Worm (Caenorhabditis elegans) whole organism, dauer: ENCODE data around the gene E02H4.2.

Experiments
- unc-62 ChIP-seq: sonication (generic microtip); optimal IDR thresholded peaks from 2 replicates; lab custom pipeline; 2017; ENCODE audit warnings: missing biosample characterization, missing genetic modification reagents, missing genetic modification characterization

The E02H4.2 gene

DNA sequence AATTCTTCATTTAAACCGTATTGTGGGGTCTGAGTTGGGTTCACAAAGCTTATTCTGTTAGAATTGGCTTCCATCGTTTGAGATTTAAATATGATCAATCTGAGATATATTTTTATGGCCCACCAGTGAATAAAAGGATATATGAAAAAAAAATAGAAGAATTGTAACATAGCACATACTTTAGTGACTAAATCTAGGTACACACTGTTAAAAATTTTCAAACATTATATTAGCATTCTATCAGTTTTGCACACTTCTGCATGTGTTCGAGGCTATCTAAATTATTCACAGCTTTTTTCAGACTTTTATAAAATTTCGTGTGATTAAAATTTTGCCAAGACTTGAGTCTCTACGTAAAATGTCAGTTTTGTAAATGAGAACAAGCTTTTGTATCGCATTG, at the start of gene E02H4.2:
Gene E02H4.2 (minus strand): TSS at position 101 of the 400 bp plus-strand sequence.
- TF ChIP-seq unc-62 = no peak

DNA sequence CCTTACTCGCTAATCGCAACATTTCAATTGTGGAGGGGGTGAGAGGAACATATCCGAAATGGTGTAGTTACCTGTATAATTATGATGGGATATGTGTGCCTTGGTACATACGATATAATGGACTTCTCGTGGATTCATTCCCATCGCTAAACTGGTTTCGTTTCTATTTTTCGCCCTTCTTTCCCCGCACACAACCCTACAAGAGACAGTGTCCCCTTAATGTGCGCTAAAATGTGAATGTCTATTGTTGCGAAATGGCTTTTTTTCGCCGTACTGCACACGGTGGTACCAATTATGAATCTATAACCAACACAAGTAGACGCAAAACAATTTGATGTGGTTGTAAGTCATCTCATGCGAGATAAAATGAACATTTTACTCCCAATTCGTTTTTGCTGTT, 47.9 kb upstream of the E02H4.2 start:
- TF ChIP-seq unc-62 = no peak

ce11 chrX:14327398-14327797, 46.0 kb upstream of the E02H4.2 start, which contains the start of gene C11H1.7:
C11H1.7 (plus strand) TSS chrX:14327409.
- no peak for TF ChIP-seq unc-62

DNA sequence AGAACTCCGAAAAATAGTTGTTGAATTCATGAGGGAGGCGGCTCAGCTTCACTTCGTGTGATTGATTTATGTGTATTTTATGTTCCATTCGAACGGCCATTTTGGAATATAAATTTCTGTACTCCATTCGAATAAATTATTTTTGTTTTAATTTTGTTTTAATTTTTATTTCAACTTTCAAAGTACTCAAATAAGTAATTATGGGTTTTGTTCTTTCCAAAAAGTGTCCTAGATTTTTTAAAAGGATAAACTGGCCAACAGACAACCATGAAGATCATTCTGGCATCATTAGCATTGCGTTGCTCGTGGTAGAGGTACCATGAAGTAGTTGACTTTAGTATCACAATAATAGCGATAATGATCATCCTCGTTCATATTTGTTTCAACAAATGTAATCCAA, 45.2 kb upstream of the E02H4.2 start:
- TF ChIP-seq unc-62 = no peak

- TF ChIP-seq unc-62 = no peak
These were observed 42.9 kb upstream of the E02H4.2 start for ce11 chrX:14324289-14324688.

DNA sequence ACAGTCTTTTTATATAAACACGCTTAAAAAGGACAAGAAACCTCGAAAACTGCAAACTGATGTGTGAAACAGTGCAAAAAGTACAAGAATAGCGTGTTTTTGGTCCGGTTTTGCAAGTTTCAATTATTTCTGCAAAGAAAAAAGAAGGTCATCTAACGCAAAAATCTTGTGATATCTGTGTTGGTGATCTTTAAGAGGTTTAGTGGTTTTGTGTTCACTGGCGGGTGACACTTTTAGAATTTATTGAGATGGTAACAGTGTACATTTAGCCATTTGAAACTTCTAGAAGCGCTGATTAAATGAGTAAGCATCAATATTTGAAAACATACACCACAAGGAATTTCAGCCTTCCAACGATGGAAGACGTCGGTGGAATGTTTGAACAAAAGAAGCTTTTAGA, 41.4 kb upstream of the E02H4.2 start:
- no peak for TF ChIP-seq unc-62

DNA sequence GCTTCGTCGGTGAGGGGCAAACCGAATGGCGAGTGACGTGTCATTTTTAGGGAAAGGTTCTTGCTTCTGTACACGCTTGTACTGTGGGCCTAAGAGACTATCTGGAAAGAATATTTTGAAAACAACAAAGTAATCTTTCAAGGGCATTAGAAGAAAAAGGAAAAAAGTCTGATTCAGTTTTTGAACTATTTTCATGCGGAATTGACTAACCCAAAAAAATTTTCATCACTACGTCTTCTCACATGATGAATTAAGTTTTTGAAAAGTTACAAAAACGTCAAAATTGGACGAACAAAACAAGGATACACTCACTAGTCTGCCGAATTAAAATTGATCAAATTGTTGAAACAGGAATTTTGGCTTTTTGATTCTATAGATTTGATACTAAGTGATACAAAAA, 38.9 kb upstream of the E02H4.2 start, which contains the start of gene C11H1.9:
Gene C11H1.9 (minus strand): TSS at position 101 of the 400 bp plus-strand sequence.
- TF ChIP-seq unc-62 = no peak

- no peak for TF ChIP-seq unc-62
These were observed 34.7 kb upstream of the E02H4.2 start for ce11 chrX:14316132-14316531.

- no peak for TF ChIP-seq unc-62
These were observed 32.2 kb upstream of the E02H4.2 start, which contains the start of gene prx-1 for ce11 chrX:14313627-14314026. prx-1 (plus strand) TSS chrX:14313927.

- TF ChIP-seq unc-62 = no peak
These were observed 31.0 kb upstream of the E02H4.2 start for ce11 chrX:14312416-14312815.

DNA sequence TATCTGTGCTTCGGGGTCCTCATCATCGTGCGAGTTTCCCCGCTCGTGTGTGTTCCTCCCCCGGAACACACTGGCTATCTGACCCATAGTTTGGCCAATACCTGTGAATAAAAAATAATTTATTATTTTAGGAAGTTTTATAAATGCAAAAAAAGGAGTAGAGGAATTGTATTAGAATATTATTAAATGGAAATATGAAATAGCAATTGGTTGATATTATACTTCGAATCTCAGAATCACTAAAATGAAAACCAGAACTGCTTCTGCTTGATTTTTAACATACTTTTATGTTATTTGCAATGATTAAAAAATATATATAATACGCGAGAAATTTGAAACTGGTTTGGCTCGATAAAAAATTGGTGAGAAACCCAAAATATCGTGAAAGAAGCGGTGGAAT, 30.2 kb upstream of the E02H4.2 start, which contains the start of gene mgrn-1:
Gene mgrn-1 (minus strand): TSS at position 101 of the 400 bp plus-strand sequence.
- TF ChIP-seq unc-62 = no peak

DNA sequence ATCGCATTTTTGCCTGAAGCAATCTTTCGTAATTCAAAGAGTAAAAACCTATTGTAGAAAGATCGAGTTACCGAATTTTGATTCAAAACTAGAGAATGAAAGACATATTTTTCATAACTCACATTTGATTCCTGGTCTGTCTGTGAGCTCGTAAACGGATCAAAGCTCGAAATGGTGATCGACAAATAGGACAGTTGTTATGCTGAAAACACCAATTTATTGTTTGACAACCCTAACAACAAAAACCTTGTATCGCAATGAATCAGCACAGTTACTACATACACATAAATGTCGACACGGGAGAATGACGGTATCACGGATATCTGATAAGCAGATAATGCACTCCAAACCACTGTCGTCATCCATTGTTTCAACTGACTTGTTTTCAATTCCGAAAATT, 28.2 kb upstream of the E02H4.2 start:
- no peak for TF ChIP-seq unc-62

DNA sequence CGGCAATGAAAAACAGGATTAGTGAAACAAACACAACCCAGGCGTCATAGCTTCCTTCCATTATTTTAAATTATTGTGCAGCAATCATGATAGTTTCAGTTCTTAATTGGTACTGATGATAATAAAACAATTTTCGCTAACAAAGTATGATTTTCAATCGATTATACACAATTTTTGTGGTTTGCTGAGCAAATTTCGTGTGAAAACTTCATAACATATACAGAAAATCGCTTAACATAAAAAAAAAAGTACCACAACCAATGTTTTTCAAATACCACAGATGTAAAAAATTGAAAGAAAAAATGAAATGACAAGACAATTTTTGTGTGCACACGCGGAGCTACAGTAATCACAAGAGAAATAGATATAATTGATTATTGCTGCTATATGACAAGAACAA, 26.2 kb upstream of the E02H4.2 start, which contains the start of gene gphr-2:
Gene gphr-2 (minus strand): TSS at position 101 of the 400 bp plus-strand sequence.
- no peak for TF ChIP-seq unc-62

ce11 chrX:14303078-14303477, 21.7 kb upstream of the E02H4.2 start, which contains the start of gene C11H1.5:
C11H1.5 (minus strand) TSS chrX:14303178.
- no peak for TF ChIP-seq unc-62

ce11 chrX:14297209-14297608, 15.8 kb upstream of the E02H4.2 start:
- TF ChIP-seq unc-62 = no peak

DNA sequence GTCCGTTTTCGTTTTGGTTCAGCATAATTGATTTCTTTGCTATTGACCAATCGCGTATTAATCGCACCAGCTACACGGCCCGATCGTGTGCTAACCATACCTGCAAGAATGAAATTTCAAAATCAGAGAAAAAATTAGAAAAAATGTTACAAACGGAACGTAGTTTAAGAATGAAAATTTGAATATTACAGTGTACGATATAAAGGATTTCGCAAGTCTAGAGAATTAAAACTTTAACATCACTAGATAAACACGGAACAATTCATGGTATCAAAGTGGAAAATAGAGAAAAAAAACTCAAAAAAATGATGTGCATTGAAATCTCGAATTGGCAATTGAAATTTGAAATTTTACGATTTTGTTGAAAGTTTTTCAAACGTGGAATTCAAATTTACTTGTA, 15.1 kb upstream of the E02H4.2 start, which contains the start of gene madd-3:
Gene madd-3 (minus strand): TSS at position 101 of the 400 bp plus-strand sequence.
- TF ChIP-seq unc-62 = no peak

DNA sequence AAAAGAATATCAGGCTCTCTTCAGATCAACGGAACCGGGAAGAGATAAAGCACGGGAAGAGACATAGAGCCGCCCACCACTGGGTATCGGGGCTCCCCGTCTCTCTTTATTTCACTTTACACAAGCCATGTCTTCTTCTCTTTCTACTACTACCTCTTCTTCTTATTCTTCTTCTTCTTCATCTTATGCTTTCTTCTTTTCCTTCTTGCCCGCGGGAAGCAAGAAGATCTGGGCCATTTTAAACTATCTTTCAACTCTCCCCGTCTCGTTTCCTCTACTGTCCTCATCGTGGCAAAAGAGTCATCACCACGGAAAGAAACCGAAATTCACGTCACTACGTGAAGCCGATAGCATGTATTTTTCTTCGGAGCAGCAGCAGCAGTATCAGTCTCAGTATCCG, 11.2 kb upstream of the E02H4.2 start:
- TF ChIP-seq unc-62 = no peak

DNA sequence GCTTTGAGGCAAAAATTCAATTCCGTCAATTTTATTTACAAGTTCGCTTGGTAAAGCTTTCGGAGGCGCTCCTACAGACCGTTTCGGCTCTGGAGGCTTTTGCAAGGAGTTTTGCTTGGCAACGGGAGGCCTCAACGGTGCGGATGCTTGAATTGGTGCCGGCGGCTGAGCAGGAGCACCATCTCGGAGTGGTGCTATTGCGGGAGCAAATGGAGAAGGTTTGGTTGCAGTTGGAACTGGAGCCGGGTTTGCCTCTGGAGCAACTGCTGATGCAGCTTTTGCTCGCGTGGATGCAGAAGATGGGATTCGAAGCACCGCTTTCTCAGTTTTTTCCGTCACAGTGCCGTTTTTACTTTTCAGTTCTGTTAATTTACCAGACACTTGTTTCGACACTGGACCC, 8.6 kb upstream of the E02H4.2 start:
- no peak for TF ChIP-seq unc-62

- TF ChIP-seq unc-62 = no peak
These were observed 6.5 kb upstream of the E02H4.2 start for ce11 chrX:14287888-14288287.
